Worm (Caenorhabditis elegans) whole organism, L4 larva: Measurements from ENCODE around the gene hpo-18.

Experiments
- F26F4.8 ChIP-seq: fragments of 200-800 bp; sonication (Bioruptor generic); conservative IDR thresholded peaks from 2 replicates; pipeline ENCODE4 v1.3.6; 2022; ENCODE audit warnings: missing genetic modification characterization, missing compliant biosample characterization
- F37D6.2 ChIP-seq: sonication (generic microtip); optimal IDR thresholded peaks from 2 replicates; lab custom pipeline; 2016; ENCODE audit warnings: mild to moderate bottlenecking, missing genetic modification characterization, missing compliant biosample characterization
- F44E2.7 ChIP-seq: fragments of 200-800 bp; sonication (Bioruptor generic); IDR thresholded peaks from 2 replicates; pipeline ENCODE4 v2.1.2; 2022; ENCODE audit warnings: missing genetic modification characterization, missing compliant biosample characterization
- Y105C5A.15 ChIP-seq: fragments of 200-800 bp; sonication (Bioruptor generic); IDR thresholded peaks from 2 replicates; pipeline ENCODE4 v1.3.6; 2022; ENCODE audit warnings: missing genetic modification characterization, missing compliant biosample characterization
- Y48G9A.11 ChIP-seq: fragments of 200-800 bp; sonication (Bioruptor generic); IDR thresholded peaks from 2 replicates; pipeline ENCODE4 v1.3.6; 2022; ENCODE audit warnings: missing genetic modification reagents, missing genetic modification characterization, missing compliant biosample characterization
- Y75B8A.6 ChIP-seq: fragments of 200-800 bp; sonication (Bioruptor generic); IDR thresholded peaks from 2 replicates; pipeline ENCODE4 v1.3.6; 2022; ENCODE audit warnings: missing genetic modification reagents, missing genetic modification characterization, missing compliant biosample characterization
- aha-1 ChIP-seq: fragments of 150-350 bp; peaks from one replicate; lab custom pipeline; 2014; ENCODE audit warnings: missing biosample characterization, missing genetic modification characterization
- ceh-20 ChIP-seq: fragments of 200-800 bp; sonication (Bioruptor generic); IDR thresholded peaks from 2 replicates; pipeline ENCODE4 v1.3.6; 2022; ENCODE audit warnings: missing genetic modification reagents, missing genetic modification characterization, missing compliant biosample characterization
- ceh-44 ChIP-seq: fragments of 200-800 bp; sonication (Bioruptor generic); IDR thresholded peaks from 2 replicates; pipeline ENCODE4 v1.3.6; 2022; ENCODE audit warnings: missing genetic modification reagents, missing genetic modification characterization, missing compliant biosample characterization
- ces-1 ChIP-seq: fragments of 150-350 bp; sonication (generic microtip); optimal IDR thresholded peaks from 4 replicates; lab custom pipeline; 2014; ENCODE audit warnings: missing biosample characterization, missing genetic modification reagents, missing genetic modification characterization
- cey-2 ChIP-seq: sonication (generic microtip); optimal IDR thresholded peaks from 3 replicates; lab custom pipeline; 2017; ENCODE audit warnings: missing genetic modification characterization, mild to moderate bottlenecking, missing compliant biosample characterization, antibody characterized with exemption, borderline replicate concordance; ENCODE audit not compliant: insufficient read depth
- daf-8 ChIP-seq: fragments of 200-800 bp; sonication (Bioruptor generic); IDR thresholded peaks from 2 replicates; pipeline ENCODE4 v1.3.6; 2022; ENCODE audit warnings: missing genetic modification characterization, missing compliant biosample characterization
- dmd-6 ChIP-seq: fragments of 200-800 bp; sonication (Bioruptor generic); IDR thresholded peaks from 2 replicates; pipeline ENCODE4 v1.3.6; 2022; ENCODE audit warnings: missing genetic modification reagents, missing genetic modification characterization, missing compliant biosample characterization
- dpl-1 ChIP-seq: fragments of 150-350 bp; optimal IDR thresholded peaks from 2 replicates; lab custom pipeline; 2014; ENCODE audit warnings: missing biosample characterization, missing genetic modification reagents, missing genetic modification characterization
- hlh-11 ChIP-seq: fragments of 200-800 bp; sonication (Bioruptor generic); optimal IDR thresholded peaks from 2 replicates; lab custom pipeline; 2018; ENCODE audit warnings: mild to moderate bottlenecking, missing genetic modification characterization, missing compliant biosample characterization
- hlh-30 ChIP-seq: sonication (generic microtip); optimal IDR thresholded peaks from 2 replicates; lab custom pipeline; 2017; ENCODE audit warnings: antibody characterized with exemption, mild to moderate bottlenecking, missing genetic modification characterization, missing compliant biosample characterization; ENCODE audit not compliant: insufficient read depth
- lin-39 ChIP-seq: fragments of 150-350 bp; optimal IDR thresholded peaks from 2 replicates; lab custom pipeline; 2014; ENCODE audit warnings: missing biosample characterization, missing genetic modification reagents, missing genetic modification characterization
- lsy-2 ChIP-seq, 2 experiments: fragments of 150-350 bp in 1 of 2; sonication (generic microtip) in 1 of 2; optimal IDR thresholded peaks; 2 replicates each; lab custom pipeline; 2014 to 2017; ENCODE audit warnings: missing biosample characterization in 2 of 2, missing genetic modification characterization in 2 of 2
- madf-5 ChIP-seq, 2 experiments: fragments of 200-800 bp; sonication (Bioruptor generic); IDR thresholded peaks; 2 replicates each; pipeline ENCODE4 v1.3.6; 2022; ENCODE audit warnings: missing compliant biosample characterization in 2 of 2, missing genetic modification characterization in 2 of 2
- madf-9 ChIP-seq: fragments of 200-800 bp; sonication (Bioruptor generic); conservative IDR thresholded peaks from 2 replicates; pipeline ENCODE4 v1.3.6; 2022; ENCODE audit warnings: missing genetic modification reagents, missing genetic modification characterization, missing compliant biosample characterization
- mdl-1 ChIP-seq, 2 experiments: fragments of 150-350 bp in 1 of 2; sonication (generic microtip) in 1 of 2; optimal IDR thresholded peaks; 2 replicates each; lab custom pipeline; 2014 to 2017; ENCODE audit warnings: missing biosample characterization in 2 of 2, missing genetic modification characterization in 2 of 2
- mes-2 ChIP-seq: sonication (generic microtip); optimal IDR thresholded peaks from 2 replicates; lab custom pipeline; 2016; ENCODE audit warnings: missing genotype, mild to moderate bottlenecking, missing genetic modification characterization, missing compliant biosample characterization; ENCODE audit not compliant: poor library complexity, severe bottlenecking
- nhr-111 ChIP-seq: fragments of 200-800 bp; sonication (Bioruptor generic); optimal IDR thresholded peaks from 2 replicates; lab custom pipeline; 2018; ENCODE audit warnings: mild to moderate bottlenecking, missing genetic modification characterization, missing compliant biosample characterization
- nhr-28 ChIP-seq: fragments of 150-350 bp; optimal IDR thresholded peaks from 2 replicates; lab custom pipeline; 2014; ENCODE audit warnings: missing biosample characterization, missing genetic modification characterization
- pha-4 ChIP-seq, 2 experiments: fragments of 150-350 bp in 1 of 2; fragments of 200-800 bp in 1 of 2; sonication (Bioruptor generic) in 1 of 2; IDR thresholded peaks in 1 of 2; optimal IDR thresholded peaks in 1 of 2; 2 replicates each; pipeline versions ENCODE4 v1.3.6 to Lab custom; 2014 to 2022; ENCODE audit warnings: missing genetic modification characterization in 2 of 2, missing genetic modification reagents in 2 of 2, missing biosample characterization in 1 of 2, missing compliant biosample characterization in 1 of 2
- pqm-1 ChIP-seq: sonication (generic microtip); optimal IDR thresholded peaks from 2 replicates; lab custom pipeline; 2017; ENCODE audit warnings: missing biosample characterization, missing genetic modification characterization
- rbr-2 ChIP-seq: sonication (generic microtip); optimal IDR thresholded peaks from 2 replicates; lab custom pipeline; 2016; ENCODE audit warnings: missing genotype, missing genetic modification characterization, missing compliant biosample characterization
- set-16 ChIP-seq: fragments of 200-800 bp; sonication (Bioruptor generic); IDR thresholded peaks from 2 replicates; pipeline ENCODE4 v1.3.6; 2022; ENCODE audit warnings: missing genetic modification reagents, missing genetic modification characterization, missing compliant biosample characterization
- unc-62 ChIP-seq, 3 experiments: fragments of 150-350 bp in 1 of 3; sonication (generic microtip); optimal IDR thresholded peaks in 2 of 3; peaks in 1 of 3; 1 replicate in 1 of 3; 2 replicates in 2 of 3; lab custom pipeline; 2014 to 2017; ENCODE audit warnings: missing biosample characterization in 3 of 3, missing genetic modification characterization in 3 of 3, missing genetic modification reagents in 3 of 3, missing genotype in 1 of 3
- ztf-11 ChIP-seq: fragments of 150-350 bp; optimal IDR thresholded peaks from 2 replicates; lab custom pipeline; 2014; ENCODE audit warnings: missing biosample characterization, missing genetic modification characterization

The hpo-18 gene

DNA sequence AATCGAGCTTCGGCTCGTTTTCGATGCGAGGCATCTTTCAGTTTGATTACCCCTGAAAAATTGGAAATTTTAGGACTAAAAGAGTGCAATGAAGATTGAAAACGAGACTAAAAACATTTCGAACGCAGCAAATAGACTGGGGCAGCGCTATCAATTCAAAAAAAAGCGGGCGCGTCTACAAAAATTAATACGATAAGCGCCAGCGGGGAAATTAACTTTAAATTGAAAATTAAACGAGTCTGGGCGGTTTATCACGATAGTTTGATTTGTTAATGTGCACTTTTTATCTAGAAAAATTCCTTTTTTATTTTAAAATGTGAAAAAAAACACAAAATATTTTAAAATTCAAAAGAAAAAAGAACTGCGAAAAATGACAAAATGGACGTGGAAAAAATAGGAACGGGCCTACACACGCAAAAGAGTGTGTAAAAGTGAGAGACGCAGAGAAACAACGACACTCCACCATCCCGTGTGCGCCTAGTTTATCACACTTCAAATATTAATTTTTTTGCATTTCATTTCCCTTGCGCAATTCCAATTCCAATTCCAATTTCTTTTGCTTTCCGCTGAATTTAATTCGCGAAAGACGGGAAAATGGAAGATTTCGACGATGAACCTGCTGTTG, 25.2 kb upstream of the hpo-18 start, which contains the start of the genes gmpr-1 and fipp-1 (continued):
- TF ChIP-seq lsy-2 (tag; optimal IDR thresholded peaks at IDR 0.05; lab: Kevin White, UChicago) (peak in 1 of 2 experiments; percentile 73), hlh-11 (tag; lab: Kevin White, UChicago) (peak; percentile 23), ceh-44 (GFP tag; lab: Robert Waterston, UW) (no peak), Y48G9A.11 (GFP tag; lab: Robert Waterston, UW) (peak; percentile 80), madf-9 (GFP tag; lab: Robert Waterston, UW) (no peak)
- TF ChIP-seq, all 104 proteins: peak for 15

DNA sequence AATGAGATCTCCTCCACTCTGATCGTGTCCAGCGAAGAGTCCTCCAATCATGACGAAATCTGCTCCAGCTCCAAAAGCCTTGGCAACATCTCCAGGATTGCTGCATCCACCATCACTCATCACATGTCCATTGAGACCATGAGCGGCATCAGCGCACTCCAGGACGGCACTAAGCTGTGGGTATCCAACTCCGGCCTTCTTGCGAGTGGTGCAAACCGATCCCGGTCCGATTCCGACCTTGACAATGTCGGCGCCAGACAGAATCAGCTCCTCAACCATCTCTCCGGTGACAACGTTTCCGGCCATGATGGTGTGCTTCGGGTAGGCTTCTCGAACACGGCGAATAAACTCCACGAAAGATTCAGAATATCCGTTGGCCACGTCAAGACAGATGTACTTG, 24.3 kb upstream of the hpo-18 start:
- TF ChIP-seq set-16 (GFP tag; lab: Robert Waterston, UW), result peak; percentile 55; the same call in 1 of the 2 replicates
- TF ChIP-seq pha-4 (GFP tag; IDR thresholded peaks at IDR 0.05; lab: Robert Waterston, UW), result no peak
- TF ChIP-seq pha-4 (tag; optimal IDR thresholded peaks at IDR 0.05; lab: Kevin White, UChicago), result no peak
- TF ChIP-seq ztf-11 (tag; lab: Kevin White, UChicago), result no peak

DNA sequence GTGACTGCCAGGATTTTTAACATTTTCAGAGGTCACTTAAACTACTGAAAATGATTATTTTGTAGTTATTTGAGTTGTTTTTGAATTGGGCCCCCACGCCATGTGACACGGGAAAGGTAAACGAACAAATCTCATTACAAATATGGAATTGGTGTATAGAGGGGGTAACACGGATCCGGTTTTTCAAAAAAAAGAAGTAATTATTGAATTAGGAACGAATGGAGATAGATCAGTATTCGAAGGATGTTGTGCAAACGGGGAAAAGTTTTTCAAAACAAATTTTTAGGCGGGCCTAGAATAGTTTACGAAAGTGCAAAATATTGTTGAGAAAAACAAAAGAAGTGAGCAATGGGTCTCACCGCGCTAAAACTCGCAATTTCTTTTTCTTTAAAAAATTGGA, 20.2 kb upstream of the hpo-18 start, which contains the start of gene F32D1.11:
TSS of gene F32D1.11 (minus strand) at position 101 of the 400 bp plus-strand sequence.
- TF ChIP-seq aha-1 (no peak), rbr-2 (tag; lab: Kevin White, UChicago) (no peak), F37D6.2 (tag; lab: Kevin White, UChicago) (no peak), ceh-20 (GFP tag; lab: Robert Waterston, UW) (no peak), hlh-30 (no peak), cey-2 (tag; lab: Kevin White, UChicago) (no peak), F26F4.8 (GFP tag; lab: Robert Waterston, UW) (no peak), madf-5 (GFP tag; IDR thresholded peaks at IDR 0.05; lab: Robert Waterston, UW) (no peak), dpl-1 (GFP tag; lab: Kevin White, UChicago) (no peak), pqm-1 (no peak), daf-8 (GFP tag; lab: Robert Waterston, UW) (no peak), ces-1 (no peak), Y105C5A.15 (no peak), dmd-6 (GFP tag; lab: Robert Waterston, UW) (no peak), nhr-111 (no peak), Y75B8A.6 (GFP tag; lab: Robert Waterston, UW) (no peak), F44E2.7 (no peak), lin-39 (no peak)

DNA sequence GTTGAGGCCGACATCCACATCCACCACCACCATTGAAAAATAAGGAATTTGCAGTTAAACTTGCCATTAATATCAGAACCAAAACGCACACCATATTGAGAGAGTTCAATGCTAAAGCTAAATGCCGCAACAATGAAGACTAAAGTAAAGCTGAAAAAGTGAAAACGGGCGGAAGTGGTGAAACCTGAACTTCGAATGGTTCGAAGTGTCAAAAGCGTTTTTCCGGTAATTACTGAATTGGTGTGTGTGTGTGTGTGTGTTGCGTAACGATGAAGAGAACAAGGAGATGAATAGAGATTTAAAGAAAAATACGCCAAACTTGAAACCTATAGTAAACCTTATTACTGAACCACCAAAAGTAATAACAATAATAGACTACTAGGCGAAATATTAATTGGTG, 18.3 kb upstream of the hpo-18 start, which contains the start of gene grl-13:
TSS of gene grl-13 (minus strand) at position 101 of the 400 bp plus-strand sequence.
- TF ChIP-seq mes-2 (no peak), unc-62 (GFP tag; optimal IDR thresholded peaks at IDR 0.05 in 1 of 2; lab: Kevin White, UChicago) (peak in 1 of 2 experiments; percentile 30), unc-62 (tag; optimal IDR thresholded peaks at IDR 0.05; lab: Kevin White, UChicago) (no peak)
- TF ChIP-seq, all 104 proteins: peak for 1

DNA sequence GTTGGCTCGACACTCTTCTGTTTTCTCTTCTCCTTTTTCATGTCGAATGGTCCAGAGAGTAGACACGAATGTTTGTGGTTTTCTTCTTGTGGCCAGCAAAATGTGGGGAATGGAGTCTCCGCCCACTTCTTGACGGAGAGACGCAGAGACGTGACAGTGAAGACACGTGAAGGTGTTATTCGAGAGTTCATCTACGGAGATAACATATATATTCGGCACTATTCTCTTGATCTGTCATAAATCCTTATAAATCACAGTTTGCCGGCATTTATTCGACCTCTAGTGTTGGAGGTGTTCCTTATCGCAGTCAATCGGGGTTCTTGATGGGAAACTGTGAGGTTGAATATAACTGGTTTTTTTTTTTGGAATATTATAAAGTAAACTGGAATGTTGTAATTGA, 15.3 kb upstream of the hpo-18 start, which contains the start of gene F32D1.3:
TSS of gene F32D1.3 (minus strand) at position 65 of the 400 bp plus-strand sequence.
- TF ChIP-seq mdl-1 (tag; optimal IDR thresholded peaks at IDR 0.05; lab: Kevin White, UChicago) (peak in 1 of 2 experiments; percentile 14), unc-62 (GFP tag; optimal IDR thresholded peaks at IDR 0.05 in 1 of 2; lab: Kevin White, UChicago) (peak in 1 of 2 experiments; percentile 83), unc-62 (tag; optimal IDR thresholded peaks at IDR 0.05; lab: Kevin White, UChicago) (no peak), mes-2 (no peak), Y48G9A.11 (GFP tag; lab: Robert Waterston, UW) (no peak), nhr-28 (peak; percentile 1)
